Worm (Caenorhabditis elegans) whole organism, midembryonic: ENCODE results near the gene math-31.

Experiments used
- T22C8.4 ChIP-seq: fragments of 200-800 bp; sonication (Bioruptor generic); IDR thresholded peaks from 2 replicates; pipeline ENCODE4 v1.3.6; 2022; ENCODE audit warnings: missing genetic modification characterization, missing compliant biosample characterization
- cog-1 ChIP-seq: sonication (generic microtip); optimal IDR thresholded peaks from 2 replicates; lab custom pipeline; 2016; ENCODE audit warnings: missing genetic modification characterization, missing compliant biosample characterization
- flt-1 ChIP-seq: fragments of 200-800 bp; sonication (Bioruptor generic); IDR thresholded peaks from 2 replicates; pipeline ENCODE4 v1.3.6; 2022; ENCODE audit warnings: missing genetic modification characterization, missing compliant biosample characterization
- klf-2 ChIP-seq: fragments of 200-800 bp; sonication (Bioruptor generic); conservative IDR thresholded peaks from 2 replicates; pipeline ENCODE4 v1.3.6; 2022; ENCODE audit warnings: missing genetic modification reagents, missing genetic modification characterization, missing compliant biosample characterization
- med-1 ChIP-seq: sonication (generic microtip); optimal IDR thresholded peaks from 2 replicates; lab custom pipeline; 2017; ENCODE audit warnings: missing genetic modification characterization, mild to moderate bottlenecking, missing compliant biosample characterization, antibody characterized with exemption, missing genetic modification reagents; ENCODE audit not compliant: insufficient read depth
- ref-1 ChIP-seq: fragments of 200-800 bp; sonication (Bioruptor generic); conservative IDR thresholded peaks from 2 replicates; pipeline ENCODE4 v1.3.6; 2022; ENCODE audit warnings: missing genetic modification reagents, missing genetic modification characterization, missing compliant biosample characterization
- tab-1 ChIP-seq: fragments of 200-800 bp; sonication (Bioruptor generic); IDR thresholded peaks from 2 replicates; pipeline ENCODE4 v1.3.6; 2022; ENCODE audit warnings: missing genetic modification characterization, missing compliant biosample characterization
- ztf-23 ChIP-seq: fragments of 200-800 bp; sonication (Bioruptor generic); IDR thresholded peaks from 2 replicates; pipeline ENCODE4 v1.3.6; 2022; ENCODE audit warnings: missing genetic modification reagents, missing genetic modification characterization, missing compliant biosample characterization
- ztf-29 ChIP-seq: fragments of 200-800 bp; sonication (Bioruptor generic); IDR thresholded peaks from 2 replicates; pipeline ENCODE4 v1.3.6; 2022; ENCODE audit warnings: missing genetic modification reagents, missing genetic modification characterization, missing compliant biosample characterization

math-31 gene

DNA sequence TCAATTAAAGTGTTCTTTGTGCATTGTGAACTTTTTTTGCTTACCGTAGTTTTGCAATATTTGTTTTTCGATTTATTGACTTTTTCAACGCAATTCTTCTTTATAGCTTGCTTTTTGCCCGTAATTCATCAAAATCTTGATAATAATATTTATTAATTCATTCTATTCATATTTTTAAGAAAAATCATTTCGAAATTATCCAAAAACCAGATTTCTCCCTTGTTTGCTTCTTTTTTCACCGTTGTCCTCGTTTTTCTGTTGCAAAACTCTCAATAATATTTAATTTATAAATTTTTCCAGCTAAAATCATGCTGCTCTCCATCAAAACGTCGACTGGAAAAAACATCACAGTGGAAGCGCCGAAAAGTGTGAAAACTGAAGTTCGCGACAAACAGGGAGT is 11.8 kb upstream of the math-31 start, which contains the start of gene F52C6.3:
Gene F52C6.3, plus strand, starts transcription at position 301 of the 400 bp plus-strand sequence.
- no peak for TF ChIP-seq tab-1
- no peak for TF ChIP-seq ztf-23
- no peak for TF ChIP-seq klf-2 (GFP tag; lab: Robert Waterston, UW)
- TF ChIP-seq med-1, result no peak
- no peak for TF ChIP-seq flt-1 (GFP tag; lab: Robert Waterston, UW)
- TF ChIP-seq T22C8.4 (GFP tag; lab: Robert Waterston, UW), result no peak
- TF ChIP-seq cog-1 (tag; lab: Kevin White, UChicago), result no peak
- no peak for TF ChIP-seq ztf-29 (GFP tag; lab: Robert Waterston, UW)
- TF ChIP-seq ref-1, result no peak

DNA sequence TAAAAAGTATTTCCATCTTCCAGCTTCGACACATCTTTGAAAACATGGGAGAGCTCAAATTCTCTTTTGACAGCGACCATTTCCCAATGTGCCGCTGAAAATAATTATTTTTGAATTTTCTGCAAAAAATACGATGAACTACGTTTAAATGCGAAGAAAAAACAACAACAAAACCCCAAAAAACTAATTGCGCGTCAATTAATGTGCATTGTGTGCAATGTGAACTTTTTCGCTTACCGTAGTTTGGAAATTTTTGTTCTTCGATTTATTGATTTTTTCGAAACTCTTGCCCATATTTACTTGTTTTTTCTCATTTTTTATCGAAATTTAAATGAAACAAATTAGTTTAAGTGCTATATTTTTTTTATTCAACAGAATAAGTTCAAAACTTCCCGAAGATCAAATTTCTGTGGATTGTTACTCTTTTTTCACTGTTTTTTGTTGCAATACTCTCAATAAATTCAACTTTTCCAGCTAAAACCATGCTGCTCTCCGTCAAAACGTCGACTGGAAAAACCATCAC is 10.1 kb upstream of the math-31 start, which contains the start of the genes bath-2 and F52C6.4:
Gene bath-2, minus strand, starts transcription at position 101 of the 523 bp plus-strand sequence.
Gene F52C6.4, plus strand, starts transcription at position 473 of the 523 bp plus-strand sequence.
- TF ChIP-seq ztf-29 (GFP tag; lab: Robert Waterston, UW), result no peak
- TF ChIP-seq ref-1, result no peak
- no peak for TF ChIP-seq T22C8.4 (GFP tag; lab: Robert Waterston, UW)
- no peak for TF ChIP-seq cog-1 (tag; lab: Kevin White, UChicago)
- no peak for TF ChIP-seq ztf-23

ce11 chrII:1921018-1921417 is 8.4 kb upstream of the math-31 start, which contains the start of gene bath-7:
bath-7 (minus strand) TSS chrII:1921118.
- no peak for TF ChIP-seq ztf-23
- TF ChIP-seq T22C8.4 (GFP tag; lab: Robert Waterston, UW), result no peak
- TF ChIP-seq med-1, result no peak
- TF ChIP-seq cog-1 (tag; lab: Kevin White, UChicago), result no peak
- TF ChIP-seq tab-1, result no peak
- no peak for TF ChIP-seq flt-1 (GFP tag; lab: Robert Waterston, UW)
- TF ChIP-seq klf-2 (GFP tag; lab: Robert Waterston, UW), result no peak

DNA sequence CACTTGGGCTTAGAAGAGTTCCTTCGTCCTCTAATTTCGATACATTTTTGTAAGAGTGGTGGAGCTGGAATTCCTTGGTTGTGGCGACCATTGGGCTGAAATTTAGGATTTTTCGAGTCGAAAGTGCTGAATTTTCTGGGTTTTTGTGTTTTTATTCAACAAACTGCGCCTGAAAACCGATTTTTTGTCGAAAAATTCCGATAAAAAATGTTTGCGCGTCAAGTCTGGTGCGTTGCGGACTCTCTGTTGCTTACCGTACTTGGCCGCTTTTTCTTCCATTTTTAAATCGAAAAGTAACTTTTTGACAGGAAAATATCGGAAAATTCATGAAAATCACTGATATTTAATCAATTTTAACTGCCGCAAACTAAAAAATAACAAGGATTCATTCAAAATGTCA is 5.2 kb upstream of the math-31 start, which contains the start of gene bath-4:
Gene bath-4, minus strand, starts transcription at position 101 of the 400 bp plus-strand sequence.
- TF ChIP-seq med-1 (no peak), ztf-29 (GFP tag; lab: Robert Waterston, UW) (no peak), klf-2 (GFP tag; lab: Robert Waterston, UW) (no peak), T22C8.4 (GFP tag; lab: Robert Waterston, UW) (no peak), tab-1 (no peak), ref-1 (no peak), cog-1 (tag; lab: Kevin White, UChicago) (no peak), ztf-23 (no peak), flt-1 (GFP tag; lab: Robert Waterston, UW) (no peak)

- TF ChIP-seq T22C8.4 (GFP tag; lab: Robert Waterston, UW), result no peak
- TF ChIP-seq med-1, result no peak
Observed at ce11 chrII:1905104-1905503, 7.5 kb downstream of the math-31 start, which contains the start of gene math-22. math-22 (plus strand) TSS chrII:1905404.

ce11 chrII:1901981-1902380 is 10.7 kb downstream of the math-31 start, which contains the start of gene math-23:
math-23 (plus strand) TSS chrII:1902281.
- no peak for TF ChIP-seq cog-1 (tag; lab: Kevin White, UChicago)
- TF ChIP-seq ztf-23, result no peak
- no peak for TF ChIP-seq tab-1
- no peak for TF ChIP-seq med-1
- TF ChIP-seq ref-1, result no peak
- no peak for TF ChIP-seq klf-2 (GFP tag; lab: Robert Waterston, UW)
- TF ChIP-seq T22C8.4 (GFP tag; lab: Robert Waterston, UW), result no peak
- no peak for TF ChIP-seq flt-1 (GFP tag; lab: Robert Waterston, UW)
- TF ChIP-seq ztf-29 (GFP tag; lab: Robert Waterston, UW), result no peak

DNA sequence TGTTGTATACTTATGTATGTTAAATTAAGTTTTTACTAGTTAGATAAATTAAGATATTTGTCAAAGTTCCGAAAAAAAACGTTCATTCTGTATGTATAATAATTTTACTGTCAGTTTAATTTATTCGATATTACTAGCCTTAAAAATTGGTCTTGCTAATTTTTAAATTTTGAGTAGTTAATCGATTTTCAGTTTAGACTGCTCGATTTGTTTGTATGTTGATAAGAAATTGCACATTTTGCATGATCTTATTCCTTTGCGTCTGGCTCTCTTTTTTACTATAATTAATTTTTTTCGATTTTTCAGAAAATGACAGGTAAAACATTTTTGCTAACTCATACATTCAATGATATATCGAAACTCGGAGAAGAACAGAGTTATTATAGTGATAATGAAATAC is 12.7 kb downstream of the math-31 start, which contains the start of gene math-24:
Gene math-24, plus strand, starts transcription at position 301 of the 400 bp plus-strand sequence.
- TF ChIP-seq cog-1 (tag; lab: Kevin White, UChicago), result no peak
- no peak for TF ChIP-seq ref-1
- TF ChIP-seq ztf-23, result no peak
- TF ChIP-seq med-1, result no peak
- no peak for TF ChIP-seq tab-1
- no peak for TF ChIP-seq klf-2 (GFP tag; lab: Robert Waterston, UW)
- no peak for TF ChIP-seq flt-1 (GFP tag; lab: Robert Waterston, UW)
- no peak for TF ChIP-seq T22C8.4 (GFP tag; lab: Robert Waterston, UW)
- no peak for TF ChIP-seq ztf-29 (GFP tag; lab: Robert Waterston, UW)

ce11 chrII:1897936-1898335 is 14.7 kb downstream of the math-31 start, which contains the start of gene C46F9.6:
C46F9.6 (plus strand) TSS chrII:1898236.
- TF ChIP-seq tab-1 (no peak), med-1 (no peak)

- TF ChIP-seq cog-1 (tag; lab: Kevin White, UChicago) (no peak), ztf-23 (no peak)
Observed at ce11 chrII:1895762-1896161, 16.9 kb downstream of the math-31 start, which contains the start of gene math-25. math-25 (plus strand) TSS chrII:1896062.

- no peak for TF ChIP-seq med-1
- TF ChIP-seq ztf-23, result no peak
- TF ChIP-seq klf-2 (GFP tag; lab: Robert Waterston, UW), result no peak
- no peak for TF ChIP-seq ref-1
- no peak for TF ChIP-seq cog-1 (tag; lab: Kevin White, UChicago)
- TF ChIP-seq flt-1 (GFP tag; lab: Robert Waterston, UW), result no peak
- TF ChIP-seq tab-1, result no peak
Observed at ce11 chrII:1895278-1895677, 17.4 kb downstream of the math-31 start, which contains the start of gene C46F9.5. C46F9.5 (plus strand) TSS chrII:1895578.

DNA sequence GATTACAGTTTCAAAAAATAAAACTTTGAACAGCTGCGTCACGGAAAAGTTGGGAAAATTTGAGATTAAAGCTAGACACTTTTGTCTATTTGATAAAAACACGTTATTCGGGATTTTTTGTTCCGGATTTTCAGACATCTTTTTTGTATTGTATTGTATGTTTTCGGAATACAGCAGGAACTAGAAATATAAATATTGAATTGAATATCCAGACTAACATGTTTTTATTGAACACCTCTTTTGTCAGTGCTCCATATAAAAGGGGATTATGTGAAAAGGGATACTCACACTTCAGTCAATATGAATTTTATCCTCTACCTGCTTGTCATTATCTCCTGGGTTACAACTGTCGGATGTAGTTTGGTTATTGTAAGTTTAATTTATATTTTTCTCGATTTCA is 18.7 kb downstream of the math-31 start, which contains the start of gene C16C4.1:
Gene C16C4.1, plus strand, starts transcription at position 301 of the 400 bp plus-strand sequence.
- TF ChIP-seq ztf-23 (no peak), T22C8.4 (GFP tag; lab: Robert Waterston, UW) (no peak), ztf-29 (GFP tag; lab: Robert Waterston, UW) (no peak), tab-1 (no peak), flt-1 (GFP tag; lab: Robert Waterston, UW) (no peak), cog-1 (tag; lab: Kevin White, UChicago) (no peak), med-1 (no peak), ref-1 (no peak), klf-2 (GFP tag; lab: Robert Waterston, UW) (no peak)
